Worm (Caenorhabditis elegans) whole organism, young adult: ENCODE measurements around the gene Y61A9LA.7.

Source experiments
- hrde-1 ChIP-seq: sonication (generic microtip); optimal IDR thresholded peaks from 2 replicates; lab custom pipeline; 2016; ENCODE audit warnings: missing genetic modification characterization, mild to moderate bottlenecking, missing compliant biosample characterization, moderate library complexity, missing genotype, missing genetic modification reagents, borderline replicate concordance
- nhr-90 ChIP-seq: sonication (generic microtip); optimal IDR thresholded peaks from 2 replicates; lab custom pipeline; 2016; ENCODE audit warnings: missing genotype, mild to moderate bottlenecking, missing genetic modification characterization, missing compliant biosample characterization

ce11 chrV:4569999-4570627 is 10.5 kb upstream of the Y61A9LA.7 start, which contains the start of gene sut-2:
- TF ChIP-seq nhr-90 (tag; lab: Kevin White, UChicago) (no peak), hrde-1 (tag; lab: Kevin White, UChicago) (no peak)
